Worm (Caenorhabditis elegans): Measurements from ENCODE around the gene dhc-4.

DNA sequence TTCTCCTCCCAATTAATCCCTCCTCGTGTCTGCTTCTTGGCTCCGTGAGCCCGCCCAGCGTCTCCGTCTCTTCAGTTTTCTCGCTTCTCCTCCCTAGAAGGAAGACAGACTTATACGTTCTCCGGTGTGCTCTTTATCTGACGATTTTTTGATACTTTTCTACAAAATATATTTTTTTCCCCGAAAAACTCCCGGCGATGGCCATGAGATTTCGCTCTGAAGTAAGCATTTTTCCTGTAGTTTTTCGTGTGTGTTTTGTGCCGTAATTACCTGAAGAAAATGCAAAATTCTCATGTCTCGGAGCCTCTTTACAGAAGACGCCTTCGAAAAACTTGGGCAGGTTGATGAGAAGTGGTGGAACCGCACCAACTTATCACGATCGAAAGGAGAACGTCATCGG lies 66.9 kb downstream of the dhc-4 start, which contains the start of gene spat-2:
- no peak for TF ChIP-seq med-1 (GFP tag; optimal IDR thresholded peaks at IDR 0.05; ENCODE audit: insufficient read depth)
- TF ChIP-seq flt-1 (GFP tag; IDR thresholded peaks at IDR 0.05), result no peak
- TF ChIP-seq ref-1 (GFP tag; conservative IDR thresholded peaks at IDR 0.05), result no peak
- no peak for TF ChIP-seq ztf-23 (GFP tag; IDR thresholded peaks at IDR 0.05)
- TF ChIP-seq cog-1 (tag; optimal IDR thresholded peaks at IDR 0.05), result no peak
- TF ChIP-seq T22C8.4 (GFP tag; IDR thresholded peaks at IDR 0.05), result no peak
- no peak for TF ChIP-seq ztf-29 (GFP tag; IDR thresholded peaks at IDR 0.05)
- TF ChIP-seq tab-1 (GFP tag; IDR thresholded peaks at IDR 0.05), result no peak
- no peak for TF ChIP-seq klf-2 (GFP tag; conservative IDR thresholded peaks at IDR 0.05)

Data from whole organism, midembryonic.